Fruit fly (Drosophila melanogaster) S2 (cell line): Measurements from ENCODE around the gene CG2202.

ENCODE experiments used
- CG8478 ChIP-seq: fragments of >200 bp; optimal IDR thresholded peaks from 2 replicates; lab custom pipeline; 2018
- CTCF ChIP-seq, 2 experiments: fragments of >200 bp; optimal IDR thresholded peaks; 2 replicates each; lab custom pipeline; 2018

CG2202 gene

dm6 chrX:10899232-10899631 lies 50.7 kb downstream of the CG2202 start, which contains the start of gene CG1582:
Gene CG1582, minus strand, starts transcription at chrX:10899302.
- TF ChIP-seq CG8478 (lab: Kevin White, UChicago) (no peak), CTCF (optimal IDR thresholded peaks at IDR 0.05; lab: Kevin White, UChicago) (no peak)

- no peak for TF ChIP-seq CTCF (optimal IDR thresholded peaks at IDR 0.05; lab: Kevin White, UChicago)
- no peak for TF ChIP-seq CG8478 (lab: Kevin White, UChicago)
These were observed 51.1 kb downstream of the CG2202 start, which contains the start of gene CG15208 for dm6 chrX:10899665-10900064. Gene CG15208, plus strand, starts transcription at chrX:10899965.
